Worm (Caenorhabditis elegans): ENCODE data around the gene T05G5.1.

ce11 chrIII:9747133-9747532 is 4.0 kb upstream of the T05G5.1 start, which contains the start of the genes iff-1 and cdk-1:
- no peak for TF ChIP-seq snpc-4 (tag; optimal IDR thresholded peaks at IDR 0.05)
- TF ChIP-seq lin-15B (tag; optimal IDR thresholded peaks at IDR 0.05): peak; percentile 30
- no peak for TF ChIP-seq elt-2 (tag; optimal IDR thresholded peaks at IDR 0.05)
- no peak for TF ChIP-seq fkh-4 (tag; optimal IDR thresholded peaks at IDR 0.05; ENCODE audit: borderline replicate concordance)
- TF ChIP-seq sox-4 (tag; optimal IDR thresholded peaks at IDR 0.05): no peak
- TF ChIP-seq aha-1 (tag; optimal IDR thresholded peaks at IDR 0.05): no peak
- no peak for TF ChIP-seq fkh-10 (GFP tag; optimal IDR thresholded peaks at IDR 0.05)
- TF ChIP-seq ceh-88 (GFP tag; IDR thresholded peaks at IDR 0.05): no peak
- peak in 1 of 3 experiments; percentile 47 for TF ChIP-seq ceh-82 (tag; optimal IDR thresholded peaks at IDR 0.05)
- TF ChIP-seq pqm-1 (tag; optimal IDR thresholded peaks at IDR 0.05): no peak
- no peak for TF ChIP-seq lir-3 (tag; optimal IDR thresholded peaks at IDR 0.05; ENCODE audit: poor library complexity)
- TF ChIP-seq mdl-1 (tag; optimal IDR thresholded peaks at IDR 0.05): no peak
